Fruit fly (Drosophila melanogaster): Measurements from ENCODE around the gene CG43367.

DNA sequence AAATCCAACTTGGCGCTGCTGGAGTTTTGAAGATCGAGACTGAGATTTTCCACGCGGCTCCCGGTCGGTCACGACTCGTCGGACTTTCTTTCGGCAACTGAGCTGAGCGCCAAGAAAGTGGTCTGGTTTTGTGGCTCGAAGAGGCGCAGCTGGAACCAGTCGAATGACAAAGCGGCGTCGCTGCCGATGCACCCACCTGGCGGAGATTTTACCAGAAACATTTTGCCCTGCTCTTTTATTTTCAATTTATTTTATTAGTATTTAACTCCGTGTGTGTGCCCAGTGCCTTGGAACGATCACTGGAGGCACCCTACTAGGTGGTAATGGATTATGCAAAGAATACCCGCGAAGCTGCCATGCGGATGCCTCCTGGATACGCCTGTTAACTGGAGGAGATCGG, 10.4 kb downstream of the CG43367 start, which contains the start of gene CG15005:
- TF ChIP-seq CG33017 (tag; optimal IDR thresholded peaks at IDR 0.05) (no peak), Mnt (GFP tag; optimal IDR thresholded peaks at IDR 0.05) (no peak), Clk (GFP tag; optimal IDR thresholded peaks at IDR 0.05) (no peak), Crg-1 (GFP tag; optimal IDR thresholded peaks at IDR 0.05) (no peak), kay (GFP tag; ENCODE audit: borderline replicate concordance) (no peak), bab1 (GFP tag; optimal IDR thresholded peaks at IDR 0.05) (no peak), CG5204 (GFP tag; optimal IDR thresholded peaks at IDR 0.05) (no peak), cnc (optimal IDR thresholded peaks at IDR 0.05) (no peak), ovo (GFP tag; optimal IDR thresholded peaks at IDR 0.05) (no peak), cic (GFP tag; optimal IDR thresholded peaks at IDR 0.05) (no peak), CG11617 (GFP tag; optimal IDR thresholded peaks at IDR 0.05) (no peak), tj (GFP tag; optimal IDR thresholded peaks at IDR 0.05) (no peak), CG1620 (GFP tag; optimal IDR thresholded peaks at IDR 0.05) (no peak)
